Worm (Caenorhabditis elegans) whole organism, late embryonic: ENCODE measurements around the gene elo-1.

Source experiments
- C08G9.2 ChIP-seq: sonication (generic microtip); optimal IDR thresholded peaks from 2 replicates; lab custom pipeline; 2016; ENCODE audit warnings: mild to moderate bottlenecking, missing genetic modification characterization, moderate library complexity, missing compliant biosample characterization
- C38D4.7 ChIP-seq: fragments of 200-800 bp; sonication (Bioruptor generic); optimal IDR thresholded peaks from 2 replicates; lab custom pipeline; 2018; ENCODE audit warnings: mild to moderate bottlenecking, missing genetic modification characterization, moderate library complexity, missing compliant biosample characterization
- F13H6.1 ChIP-seq: sonication (generic microtip); optimal IDR thresholded peaks from 2 replicates; lab custom pipeline; 2016; ENCODE audit warnings: missing genetic modification characterization, missing compliant biosample characterization
- K09A11.1 ChIP-seq: sonication (generic microtip); optimal IDR thresholded peaks from 2 replicates; lab custom pipeline; 2017; ENCODE audit warnings: antibody characterized with exemption, mild to moderate bottlenecking, missing genetic modification characterization, missing compliant biosample characterization; ENCODE audit not compliant: insufficient read depth
- T23F11.4 ChIP-seq: fragments of 200-800 bp; sonication (Bioruptor generic); optimal IDR thresholded peaks from 2 replicates; lab custom pipeline; 2018; ENCODE audit warnings: mild to moderate bottlenecking, missing genetic modification characterization, missing compliant biosample characterization
- Y22D7AL.16 ChIP-seq: sonication (generic microtip); optimal IDR thresholded peaks from 2 replicates; lab custom pipeline; 2016; ENCODE audit warnings: missing genetic modification characterization, missing compliant biosample characterization
- ahr-1 ChIP-seq: sonication (generic microtip); optimal IDR thresholded peaks from 2 replicates; lab custom pipeline; 2016; ENCODE audit warnings: missing genetic modification characterization, missing compliant biosample characterization
- ama-1 ChIP-seq: fragments of 150-350 bp; optimal IDR thresholded peaks from 2 replicates; lab custom pipeline; 2014
- ceh-14 ChIP-seq: sonication (generic microtip); optimal IDR thresholded peaks from 2 replicates; lab custom pipeline; 2016; ENCODE audit warnings: missing genotype, missing genetic modification characterization, missing compliant biosample characterization
- ceh-2 ChIP-seq: sonication (generic microtip); optimal IDR thresholded peaks from 2 replicates; lab custom pipeline; 2016; ENCODE audit warnings: missing genotype, missing genetic modification characterization, missing compliant biosample characterization
- ceh-22 ChIP-seq: sonication (generic microtip); optimal IDR thresholded peaks from 2 replicates; lab custom pipeline; 2017; ENCODE audit warnings: missing biosample characterization, missing genetic modification characterization
- ceh-30 ChIP-seq: fragments of 150-350 bp; optimal IDR thresholded peaks from 2 replicates; lab custom pipeline; 2014; ENCODE audit warnings: missing biosample characterization, missing genetic modification characterization
- ceh-31 ChIP-seq: sonication (generic microtip); optimal IDR thresholded peaks from 2 replicates; lab custom pipeline; 2016; ENCODE audit warnings: missing genetic modification characterization, missing compliant biosample characterization
- ceh-34 ChIP-seq: sonication (generic microtip); optimal IDR thresholded peaks from 2 replicates; lab custom pipeline; 2016; ENCODE audit warnings: mild to moderate bottlenecking, missing genetic modification characterization, missing compliant biosample characterization
- ceh-45 ChIP-seq: fragments of 200-800 bp; sonication (Bioruptor generic); IDR thresholded peaks from 2 replicates; pipeline ENCODE4 v1.3.6; 2022; ENCODE audit warnings: missing genetic modification reagents, missing genetic modification characterization, missing compliant biosample characterization
- ceh-48 ChIP-seq: sonication (generic microtip); optimal IDR thresholded peaks from 2 replicates; lab custom pipeline; 2016; ENCODE audit warnings: missing genetic modification characterization, inconsistent platforms, missing compliant biosample characterization
- ceh-6 ChIP-seq: fragments of 200-800 bp; sonication (Bioruptor generic); optimal IDR thresholded peaks from 2 replicates; lab custom pipeline; 2018; ENCODE audit warnings: mild to moderate bottlenecking, missing genetic modification characterization, missing compliant biosample characterization
- ceh-9 ChIP-seq: sonication (generic microtip); optimal IDR thresholded peaks from 2 replicates; lab custom pipeline; 2016; ENCODE audit warnings: mild to moderate bottlenecking, missing genetic modification characterization, inconsistent platforms, missing compliant biosample characterization
- che-1 ChIP-seq: sonication (generic microtip); optimal IDR thresholded peaks from 2 replicates; lab custom pipeline; 2016; ENCODE audit warnings: mild to moderate bottlenecking, missing genetic modification characterization, missing compliant biosample characterization
- dmd-4 ChIP-seq: sonication (generic microtip); optimal IDR thresholded peaks from 2 replicates; lab custom pipeline; 2016; ENCODE audit warnings: borderline replicate concordance, missing genetic modification characterization, missing compliant biosample characterization
- dve-1 ChIP-seq: sonication (generic microtip); optimal IDR thresholded peaks from 2 replicates; lab custom pipeline; 2017; ENCODE audit warnings: antibody characterized with exemption, mild to moderate bottlenecking, missing genetic modification characterization, missing compliant biosample characterization
- elt-4 ChIP-seq: sonication (generic microtip); optimal IDR thresholded peaks from 2 replicates; lab custom pipeline; 2016; ENCODE audit warnings: missing genetic modification characterization, missing compliant biosample characterization
- ets-4 ChIP-seq: sonication (generic microtip); optimal IDR thresholded peaks from 2 replicates; lab custom pipeline; 2016; ENCODE audit warnings: missing genetic modification characterization, missing compliant biosample characterization
- gmeb-2 ChIP-seq: sonication (generic microtip); optimal IDR thresholded peaks from 2 replicates; lab custom pipeline; 2016; ENCODE audit warnings: missing genetic modification characterization, inconsistent platforms, missing compliant biosample characterization
- hlh-15 ChIP-seq: sonication (generic microtip); optimal IDR thresholded peaks from 2 replicates; lab custom pipeline; 2016; ENCODE audit warnings: missing genetic modification characterization, missing compliant biosample characterization
- hlh-30 ChIP-seq: sonication (generic microtip); optimal IDR thresholded peaks from 2 replicates; lab custom pipeline; 2017; ENCODE audit warnings: antibody characterized with exemption, missing genetic modification characterization, missing compliant biosample characterization; ENCODE audit not compliant: insufficient read depth
- hlh-6 ChIP-seq: sonication (generic microtip); optimal IDR thresholded peaks from 2 replicates; lab custom pipeline; 2016; ENCODE audit warnings: missing genotype, missing genetic modification characterization, missing compliant biosample characterization
- hlh-8 ChIP-seq: sonication (generic microtip); optimal IDR thresholded peaks from 2 replicates; lab custom pipeline; 2016; ENCODE audit warnings: missing genotype, missing genetic modification characterization, missing compliant biosample characterization
- lim-6 ChIP-seq: sonication (generic microtip); optimal IDR thresholded peaks from 2 replicates; lab custom pipeline; 2016; ENCODE audit warnings: missing genetic modification characterization, missing compliant biosample characterization
- lin-11 ChIP-seq: fragments of 200-800 bp; sonication (Bioruptor generic); optimal IDR thresholded peaks from 2 replicates; lab custom pipeline; 2018; ENCODE audit warnings: mild to moderate bottlenecking, missing genetic modification characterization, missing compliant biosample characterization
- madf-2 ChIP-seq: sonication (generic microtip); optimal IDR thresholded peaks from 2 replicates; lab custom pipeline; 2017; ENCODE audit warnings: missing genetic modification characterization, missing compliant biosample characterization
- nhr-11 ChIP-seq: fragments of 150-350 bp; optimal IDR thresholded peaks from 2 replicates; lab custom pipeline; 2014; ENCODE audit warnings: missing biosample characterization, missing genetic modification characterization
- nhr-232 ChIP-seq: sonication (generic microtip); optimal IDR thresholded peaks from 2 replicates; lab custom pipeline; 2016; ENCODE audit warnings: missing genetic modification characterization, missing compliant biosample characterization
- odd-2 ChIP-seq: sonication (generic microtip); optimal IDR thresholded peaks from 2 replicates; lab custom pipeline; 2017; ENCODE audit warnings: antibody characterized with exemption, mild to moderate bottlenecking, missing genetic modification characterization, missing compliant biosample characterization
- pat-9 ChIP-seq: fragments of 200-800 bp; sonication (Bioruptor generic); optimal IDR thresholded peaks from 2 replicates; lab custom pipeline; 2018; ENCODE audit warnings: mild to moderate bottlenecking, missing genetic modification characterization, moderate library complexity, missing compliant biosample characterization
- pax-1 ChIP-seq: fragments of 150-350 bp; optimal IDR thresholded peaks from 2 replicates; lab custom pipeline; 2014; ENCODE audit warnings: missing biosample characterization, missing genetic modification characterization
- pha-4 ChIP-seq: fragments of 150-350 bp; optimal IDR thresholded peaks from 2 replicates; lab custom pipeline; 2018; ENCODE audit warnings: missing biosample characterization, missing genetic modification reagents, missing genetic modification characterization
- rnt-1 ChIP-seq: sonication (generic microtip); optimal IDR thresholded peaks from 2 replicates; lab custom pipeline; 2016; ENCODE audit warnings: missing genetic modification characterization, missing compliant biosample characterization
- sdc-2 ChIP-seq: sonication (generic microtip); optimal IDR thresholded peaks from 2 replicates; lab custom pipeline; 2016; ENCODE audit warnings: missing genotype, missing genetic modification characterization, missing compliant biosample characterization
- sox-2 ChIP-seq: fragments of 200-800 bp; sonication (Bioruptor generic); IDR thresholded peaks from 2 replicates; pipeline ENCODE4 v1.3.6; 2022; ENCODE audit warnings: missing genetic modification reagents, missing genetic modification characterization, missing compliant biosample characterization
- syd-9 ChIP-seq: sonication (generic microtip); optimal IDR thresholded peaks from 2 replicates; lab custom pipeline; 2016; ENCODE audit warnings: mild to moderate bottlenecking, missing genetic modification characterization, moderate library complexity, missing compliant biosample characterization
- ttx-3 ChIP-seq: sonication (generic microtip); optimal IDR thresholded peaks from 2 replicates; lab custom pipeline; 2016; ENCODE audit warnings: missing genetic modification reagents, missing genetic modification characterization, missing compliant biosample characterization
- unc-3 ChIP-seq, 2 experiments: fragments of 200-800 bp in 1 of 2; sonication (Bioruptor generic) in 1 of 2; sonication (generic microtip) in 1 of 2; conservative IDR thresholded peaks in 1 of 2; optimal IDR thresholded peaks in 1 of 2; 2 replicates each; pipeline versions ENCODE4 v1.3.6 to Lab custom; 2016 to 2022; ENCODE audit warnings: missing compliant biosample characterization in 2 of 2, missing genetic modification characterization in 2 of 2, missing genetic modification reagents in 1 of 2
- unc-42 ChIP-seq: sonication (generic microtip); optimal IDR thresholded peaks from 2 replicates; lab custom pipeline; 2016; ENCODE audit warnings: missing genotype, missing genetic modification characterization, missing compliant biosample characterization
- ztf-16 ChIP-seq: sonication (generic microtip); optimal IDR thresholded peaks from 2 replicates; lab custom pipeline; 2017; ENCODE audit warnings: missing genetic modification characterization, missing compliant biosample characterization

elo-1 gene

ce11 chrIV:9525682-9526416, at the start of gene elo-1:
TSS of gene elo-1 (plus strand) at chrIV:9526366.
- TF ChIP-seq lin-11 (tag; lab: Kevin White, UChicago) (no peak), hlh-6 (no peak), nhr-232 (tag; lab: Kevin White, UChicago) (no peak), lim-6 (tag; lab: Kevin White, UChicago) (no peak), F13H6.1 (tag; lab: Kevin White, UChicago) (no peak), ceh-30 (tag; lab: Kevin White, UChicago) (no peak)

DNA sequence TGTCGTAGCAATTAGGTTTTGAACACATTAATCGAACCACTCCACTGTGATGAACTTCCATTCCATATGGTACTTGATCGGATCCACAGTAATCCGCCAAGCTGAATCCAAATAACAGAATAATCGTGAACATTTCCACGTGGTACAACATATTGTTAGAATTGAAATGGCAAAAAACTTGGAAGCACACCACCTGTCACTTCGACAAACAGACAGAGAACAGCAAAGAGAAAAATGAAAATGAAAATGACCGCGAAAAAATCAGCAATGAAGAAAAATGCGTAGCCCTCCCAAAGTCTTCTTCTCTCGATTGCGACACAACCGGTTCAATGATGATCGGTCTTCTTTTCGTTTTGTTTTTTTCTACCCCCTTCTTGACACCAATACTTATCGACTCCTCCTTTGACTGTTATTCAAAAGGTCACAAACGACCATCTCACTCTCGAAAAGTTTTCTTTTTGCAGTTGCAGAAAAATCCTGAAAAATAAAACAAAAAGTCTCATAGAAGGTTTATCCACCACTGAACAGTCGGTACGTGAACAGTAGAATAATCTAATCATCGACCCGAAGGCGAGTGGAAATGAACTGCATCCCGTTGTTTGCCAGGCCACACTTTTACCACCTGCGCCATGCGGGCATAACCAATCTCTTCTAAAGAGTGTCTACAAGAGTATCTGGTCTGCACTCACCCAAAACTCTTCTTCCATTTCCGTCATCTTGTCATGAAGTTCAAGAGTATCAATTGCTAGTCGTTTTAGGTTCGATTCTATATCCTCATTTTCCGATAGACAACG, 48.8 kb upstream of the elo-1 start, which contains the start of gene wrt-3:
TSS of gene wrt-3 (minus strand) at position 322 of the 794 bp plus-strand sequence.
- TF ChIP-seq C38D4.7 (GFP tag; lab: Kevin White, UChicago) (peak; percentile 93), T23F11.4 (GFP tag; lab: Kevin White, UChicago) (peak; percentile 91), syd-9 (tag; lab: Kevin White, UChicago) (peak; percentile 95), lin-11 (tag; lab: Kevin White, UChicago) (peak; percentile 93), pat-9 (tag; lab: Kevin White, UChicago) (peak; percentile 93), unc-42 (tag; lab: Kevin White, UChicago) (peak; percentile 43), nhr-11 (tag; lab: Kevin White, UChicago) (no peak), che-1 (peak; percentile 95), ahr-1 (tag; lab: Kevin White, UChicago) (peak; percentile 92), ceh-9 (tag; lab: Kevin White, UChicago) (peak; percentile 74), Y22D7AL.16 (peak; percentile 94), ceh-31 (tag; lab: Kevin White, UChicago) (peak; percentile 71), dmd-4 (tag; lab: Kevin White, UChicago) (peak; percentile 90), ttx-3 (tag; lab: Kevin White, UChicago) (peak; percentile 93), nhr-232 (tag; lab: Kevin White, UChicago) (peak; percentile 87), ceh-22 (peak; percentile 17), rnt-1 (tag; lab: Kevin White, UChicago) (peak; percentile 79), sdc-2 (tag; lab: Kevin White, UChicago) (peak; percentile 87), ceh-48 (peak; percentile 94), ztf-16 (peak; percentile 94), sox-2 (GFP tag; lab: Robert Waterston, UW) (peak; percentile 92), ama-1 (lab: Kevin White, UChicago) (no peak), hlh-8 (peak; percentile 84), elt-4 (tag; lab: Kevin White, UChicago) (peak; percentile 80), ceh-30 (tag; lab: Kevin White, UChicago) (peak; percentile 19), hlh-30 (tag; lab: Kevin White, UChicago) (peak; percentile 14), ets-4 (peak; percentile 59), ceh-14 (peak; percentile 84), pha-4 (tag; lab: Kevin White, UChicago) (no peak), hlh-15 (tag; lab: Kevin White, UChicago) (peak; percentile 84), F13H6.1 (tag; lab: Kevin White, UChicago) (peak; percentile 90), ceh-45 (GFP tag; lab: Robert Waterston, UW) (peak; percentile 90), ceh-6 (peak; percentile 97), madf-2 (tag; lab: Kevin White, UChicago) (peak; percentile 88), ceh-34 (tag; lab: Kevin White, UChicago) (peak; percentile 93), gmeb-2 (tag; lab: Kevin White, UChicago) (peak; percentile 93), dve-1 (tag; lab: Kevin White, UChicago) (peak; percentile 73), lim-6 (tag; lab: Kevin White, UChicago) (peak; percentile 83), C08G9.2 (peak; percentile 87), odd-2 (peak; percentile 68), hlh-6 (peak; percentile 97), K09A11.1 (peak; percentile 77), ceh-2 (peak; percentile 89), pax-1 (tag; lab: Kevin White, UChicago) (no peak), unc-3 (GFP tag; conservative IDR thresholded peaks at IDR 0.05; lab: Robert Waterston, UW) (peak; percentile 90), unc-3 (tag; optimal IDR thresholded peaks at IDR 0.05; lab: Kevin White, UChicago) (peak; percentile 88)
